Fruit fly (Drosophila melanogaster) whole organism, wandering third instar larva: ENCODE data around the gene PK1-R.

ENCODE experiments used
- Abd-B ChIP-seq: fragments of >200 bp; optimal IDR thresholded peaks from 2 replicates; lab custom pipeline; 2017; ENCODE audit warnings: missing biosample characterization, missing genetic modification characterization
- Mio ChIP-seq: sonication (Bioruptor generic); optimal IDR thresholded peaks from 2 replicates; lab custom pipeline; 2016; ENCODE audit warnings: missing biosample characterization, missing genetic modification characterization
- brk ChIP-seq: fragments of 200-800 bp; sonication (Bioruptor generic); optimal IDR thresholded peaks from 2 replicates; lab custom pipeline; 2016; ENCODE audit warnings: missing biosample characterization, mild to moderate bottlenecking, missing genetic modification characterization
- h ChIP-seq: fragments of 200-800 bp; sonication (Bioruptor generic); optimal IDR thresholded peaks from 3 replicates; lab custom pipeline; 2016; ENCODE audit warnings: missing biosample characterization, mild to moderate bottlenecking, missing genetic modification characterization
- psq ChIP-seq: fragments of 200-800 bp; sonication (Bioruptor generic); optimal IDR thresholded peaks from 3 replicates; lab custom pipeline; 2017; ENCODE audit warnings: missing biosample characterization, mild to moderate bottlenecking, missing genetic modification characterization, moderate library complexity

- TF ChIP-seq Abd-B (no peak), psq (GFP tag; lab: Kevin White, UChicago) (no peak), Mio (GFP tag; lab: Kevin White, UChicago) (no peak), brk (GFP tag; lab: Kevin White, UChicago) (no peak), h (GFP tag; lab: Kevin White, UChicago) (no peak)
These were observed 13.2 kb upstream of the PK1-R start for dm6 chr3R:14116088-14116487.
